Worm (Caenorhabditis elegans): ENCODE data around the gene zhit-3.

DNA sequence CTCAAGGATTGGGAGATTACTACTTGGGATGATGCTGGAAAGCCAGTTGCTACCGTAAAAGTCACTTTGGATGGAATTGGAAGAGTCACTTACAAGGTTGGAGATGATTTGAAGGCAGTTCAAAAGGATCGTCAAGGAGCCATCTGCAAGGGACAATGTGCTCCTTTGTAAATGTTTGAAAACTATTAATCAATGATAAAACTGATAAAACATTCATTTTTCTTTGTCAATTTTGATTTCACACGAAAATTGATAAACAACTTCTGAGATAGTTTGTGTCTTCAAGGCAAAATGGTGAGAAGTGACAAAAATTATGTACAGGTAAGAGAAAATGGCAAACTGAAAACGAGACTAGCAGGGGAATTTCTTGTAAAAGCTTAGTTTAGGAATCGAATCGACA is 9.6 kb downstream of the zhit-3 start:
- TF ChIP-seq nhr-237 (tag; optimal IDR thresholded peaks at IDR 0.05) (no peak), ztf-4 (tag; optimal IDR thresholded peaks at IDR 0.05) (no peak), ceh-9 (tag; optimal IDR thresholded peaks at IDR 0.05) (no peak), pha-4 (tag; optimal IDR thresholded peaks at IDR 0.05) (no peak), nhr-23 (tag; optimal IDR thresholded peaks at IDR 0.05) (no peak), egl-27 (tag; optimal IDR thresholded peaks at IDR 0.05) (no peak)
